Fruit fly (Drosophila melanogaster): ENCODE results near the gene CG7968.

DNA sequence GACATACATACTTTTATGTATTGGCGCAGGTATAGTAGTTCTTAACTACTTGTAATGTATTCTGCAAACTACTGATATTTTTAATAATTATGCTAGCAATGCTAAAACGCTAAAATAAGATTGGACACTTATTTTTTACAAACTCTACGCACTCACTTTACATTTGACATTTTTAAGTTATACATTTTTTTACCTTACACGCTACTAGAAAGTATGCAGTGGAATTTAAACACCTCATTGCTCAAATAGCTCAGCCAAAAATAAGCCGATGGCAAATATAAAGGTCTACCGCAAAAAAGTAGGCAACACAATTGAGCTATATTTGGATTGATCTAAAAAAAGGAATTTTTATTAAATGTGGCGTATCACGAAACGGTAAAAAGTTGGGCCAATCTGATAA, 7.1 kb upstream of the CG7968 start:
- TF ChIP-seq pan (optimal IDR thresholded peaks at IDR 0.05) (no peak), Dll (optimal IDR thresholded peaks at IDR 0.05) (no peak), psq (optimal IDR thresholded peaks at IDR 0.05) (no peak), CG8478 (optimal IDR thresholded peaks at IDR 0.05) (no peak), EcR (GFP tag; optimal IDR thresholded peaks at IDR 0.05) (no peak), usp (GFP tag; optimal IDR thresholded peaks at IDR 0.05) (no peak)

Data from whole organism.